Worm (Caenorhabditis elegans) whole organism, L3 larva: ENCODE data around the gene pad-2.

Source experiments
- aly-2 ChIP-seq: fragments of 150-350 bp; optimal IDR thresholded peaks from 2 replicates; lab custom pipeline; 2014; ENCODE audit warnings: missing biosample characterization, missing genetic modification characterization
- ama-1 ChIP-seq: fragments of 150-350 bp; optimal IDR thresholded peaks from 2 replicates; lab custom pipeline; 2018
- ceh-16 ChIP-seq: sonication (generic microtip); optimal IDR thresholded peaks from 2 replicates; lab custom pipeline; 2017; ENCODE audit warnings: missing biosample characterization, missing genetic modification characterization
- ceh-28 ChIP-seq: fragments of 150-350 bp; optimal IDR thresholded peaks from 2 replicates; lab custom pipeline; 2014; ENCODE audit warnings: missing biosample characterization, missing genetic modification reagents, missing genetic modification characterization
- ceh-9 ChIP-seq: sonication (generic microtip); optimal IDR thresholded peaks from 2 replicates; lab custom pipeline; 2018; ENCODE audit warnings: missing biosample characterization, missing genetic modification characterization
- daf-12 ChIP-seq: fragments of 150-350 bp; optimal IDR thresholded peaks from 2 replicates; lab custom pipeline; 2014; ENCODE audit warnings: missing biosample characterization, missing genetic modification reagents, missing genetic modification characterization
- egl-27 ChIP-seq: sonication (generic microtip); optimal IDR thresholded peaks from 4 replicates; lab custom pipeline; 2017; ENCODE audit warnings: missing biosample characterization, missing genetic modification reagents, missing genetic modification characterization
- elt-1 ChIP-seq: fragments of 150-350 bp; optimal IDR thresholded peaks from 2 replicates; lab custom pipeline; 2014; ENCODE audit warnings: missing biosample characterization, missing genetic modification characterization
- elt-2 ChIP-seq: sonication (generic microtip); optimal IDR thresholded peaks from 2 replicates; lab custom pipeline; 2016; ENCODE audit warnings: missing genetic modification reagents, mild to moderate bottlenecking, missing genetic modification characterization, missing compliant biosample characterization
- elt-3 ChIP-seq, 3 experiments: fragments of 150-350 bp in 1 of 3; sonication (generic microtip) in 2 of 3; optimal IDR thresholded peaks; 2 replicates in 2 of 3; 4 replicates in 1 of 3; lab custom pipeline; 2014 to 2017; ENCODE audit warnings: missing biosample characterization in 3 of 3, missing genetic modification characterization in 3 of 3
- eor-1 ChIP-seq, 2 experiments: fragments of 150-350 bp; optimal IDR thresholded peaks; 2 replicates each; lab custom pipeline; 2014 to 2018; ENCODE audit warnings: missing biosample characterization in 2 of 2, missing genetic modification characterization in 2 of 2
- fkh-10 ChIP-seq: sonication (generic microtip); optimal IDR thresholded peaks from 2 replicates; lab custom pipeline; 2017; ENCODE audit warnings: missing biosample characterization, missing genetic modification reagents, missing genetic modification characterization
- fos-1 ChIP-seq: fragments of 150-350 bp; optimal IDR thresholded peaks from 2 replicates; lab custom pipeline; 2014; ENCODE audit warnings: missing biosample characterization, missing genetic modification characterization
- hmg-11 ChIP-seq: sonication (generic microtip); optimal IDR thresholded peaks from 2 replicates; lab custom pipeline; 2016; ENCODE audit warnings: missing genetic modification characterization, missing compliant biosample characterization
- jun-1 ChIP-seq: fragments of 150-350 bp; optimal IDR thresholded peaks from 2 replicates; lab custom pipeline; 2014; ENCODE audit warnings: missing biosample characterization, missing genetic modification reagents, missing genetic modification characterization
- lin-15B ChIP-seq: fragments of 150-350 bp; optimal IDR thresholded peaks from 2 replicates; lab custom pipeline; 2014; ENCODE audit warnings: missing biosample characterization, missing genetic modification characterization
- lin-39 ChIP-seq: fragments of 150-350 bp; optimal IDR thresholded peaks from 2 replicates; lab custom pipeline; 2018; ENCODE audit warnings: missing biosample characterization, missing genetic modification reagents, missing genetic modification characterization
- lsy-12 ChIP-seq: sonication (generic microtip); optimal IDR thresholded peaks from 2 replicates; lab custom pipeline; 2016; ENCODE audit warnings: mild to moderate bottlenecking, missing genetic modification characterization, missing compliant biosample characterization
- mdl-1 ChIP-seq: fragments of 150-350 bp; optimal IDR thresholded peaks from 2 replicates; lab custom pipeline; 2014; ENCODE audit warnings: missing biosample characterization, missing genetic modification characterization
- mml-1 ChIP-seq: fragments of 150-350 bp; sonication (generic microtip); optimal IDR thresholded peaks from 3 replicates; lab custom pipeline; 2014; ENCODE audit warnings: missing biosample characterization, missing genetic modification characterization
- nhr-11 ChIP-seq: fragments of 150-350 bp; optimal IDR thresholded peaks from 2 replicates; lab custom pipeline; 2014; ENCODE audit warnings: missing biosample characterization, missing genetic modification characterization
- nhr-12 ChIP-seq: fragments of 150-350 bp; optimal IDR thresholded peaks from 2 replicates; lab custom pipeline; 2014; ENCODE audit warnings: missing biosample characterization, missing genetic modification characterization
- nhr-23 ChIP-seq: fragments of 150-350 bp; optimal IDR thresholded peaks from 2 replicates; lab custom pipeline; 2014; ENCODE audit warnings: missing biosample characterization, missing genetic modification reagents, missing genetic modification characterization
- nhr-237 ChIP-seq: fragments of 150-350 bp; optimal IDR thresholded peaks from 2 replicates; lab custom pipeline; 2014; ENCODE audit warnings: missing biosample characterization, missing genetic modification characterization
- nhr-28 ChIP-seq: fragments of 150-350 bp; optimal IDR thresholded peaks from 2 replicates; lab custom pipeline; 2014; ENCODE audit warnings: missing biosample characterization, missing genetic modification characterization
- nhr-43 ChIP-seq: sonication (generic microtip); optimal IDR thresholded peaks from 2 replicates; lab custom pipeline; 2016; ENCODE audit warnings: mild to moderate bottlenecking, missing genetic modification characterization, missing compliant biosample characterization; ENCODE audit not compliant: poor library complexity, severe bottlenecking
- pha-4 ChIP-seq: fragments of 150-350 bp; optimal IDR thresholded peaks from 2 replicates; lab custom pipeline; 2014; ENCODE audit warnings: missing biosample characterization, missing genetic modification reagents, missing genetic modification characterization
- pqm-1 ChIP-seq: fragments of 150-350 bp; optimal IDR thresholded peaks from 2 replicates; lab custom pipeline; 2017; ENCODE audit warnings: missing biosample characterization, missing genetic modification characterization, inconsistent platforms
- tbx-2 ChIP-seq: sonication (generic microtip); optimal IDR thresholded peaks from 2 replicates; lab custom pipeline; 2016; ENCODE audit warnings: mild to moderate bottlenecking, missing genetic modification characterization, missing compliant biosample characterization
- unc-62 ChIP-seq: fragments of 150-350 bp; sonication (generic microtip); optimal IDR thresholded peaks from 4 replicates; lab custom pipeline; 2014; ENCODE audit warnings: missing biosample characterization, missing genetic modification reagents, missing genetic modification characterization
- zag-1 ChIP-seq: fragments of 150-350 bp; optimal IDR thresholded peaks from 2 replicates; lab custom pipeline; 2014; ENCODE audit warnings: missing biosample characterization, missing genetic modification characterization
- ztf-11 ChIP-seq: fragments of 150-350 bp; optimal IDR thresholded peaks from 2 replicates; lab custom pipeline; 2014; ENCODE audit warnings: missing biosample characterization, missing genetic modification characterization
- ztf-4 ChIP-seq: fragments of 150-350 bp; optimal IDR thresholded peaks from 2 replicates; lab custom pipeline; 2014; ENCODE audit warnings: missing biosample characterization, missing genetic modification characterization

The pad-2 gene

ce11 chrIII:10320788-10321187, 41.9 kb downstream of the pad-2 start, which contains the start of gene sas-7:
sas-7 (plus strand) TSS chrIII:10321019.
- TF ChIP-seq elt-1 (tag; lab: Kevin White, UChicago) (no peak), daf-12 (no peak), lsy-12 (tag; lab: Kevin White, UChicago) (no peak), nhr-12 (tag; lab: Kevin White, UChicago) (no peak), mdl-1 (tag; lab: Kevin White, UChicago) (no peak), nhr-28 (tag; lab: Kevin White, UChicago) (no peak), ztf-11 (tag; lab: Kevin White, UChicago) (no peak), pqm-1 (tag; lab: Kevin White, UChicago) (no peak), hmg-11 (tag; lab: Kevin White, UChicago) (no peak), ztf-4 (tag; lab: Kevin White, UChicago) (no peak), ama-1 (no peak), nhr-11 (tag; lab: Kevin White, UChicago) (no peak), egl-27 (tag; lab: Kevin White, UChicago) (no peak), ceh-16 (tag; lab: Kevin White, UChicago) (no peak), elt-2 (no peak), elt-3 (tag; optimal IDR thresholded peaks at IDR 0.05; lab: Kevin White, UChicago) (no peak)

DNA sequence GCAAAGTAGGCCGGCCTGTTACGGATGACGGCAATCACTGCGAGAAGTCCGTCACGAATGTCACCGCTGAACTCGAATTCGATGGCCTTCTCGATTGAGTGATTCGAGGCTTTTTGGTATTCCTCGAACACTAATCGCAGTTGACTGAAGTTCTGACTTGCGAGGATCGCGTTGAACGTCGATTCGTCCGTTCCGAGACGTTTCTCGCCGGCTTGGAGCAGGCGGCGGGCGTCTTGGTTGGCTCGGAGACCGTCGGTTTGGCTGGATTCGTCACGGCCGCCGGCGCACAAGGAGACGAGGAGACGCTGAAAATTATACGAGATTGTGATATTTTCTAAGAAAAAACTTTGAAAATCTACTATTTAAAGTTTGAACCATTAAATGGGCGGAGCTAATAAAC, 47.4 kb downstream of the pad-2 start:
- no peak for TF ChIP-seq ceh-16 (tag; lab: Kevin White, UChicago)
- TF ChIP-seq elt-2: no peak
- no peak for TF ChIP-seq ceh-28 (tag; lab: Kevin White, UChicago)
- no peak for TF ChIP-seq ztf-11 (tag; lab: Kevin White, UChicago)
- TF ChIP-seq elt-3 (tag; optimal IDR thresholded peaks at IDR 0.05; lab: Kevin White, UChicago): no peak
- TF ChIP-seq eor-1 (tag; optimal IDR thresholded peaks at IDR 0.05; lab: Kevin White, UChicago): no peak
- no peak for TF ChIP-seq mdl-1 (tag; lab: Kevin White, UChicago)
- no peak for TF ChIP-seq ztf-4 (tag; lab: Kevin White, UChicago)
- no peak for TF ChIP-seq lin-15B (tag; lab: Kevin White, UChicago)
- TF ChIP-seq zag-1 (tag; lab: Kevin White, UChicago): no peak
- TF ChIP-seq nhr-43 (tag; lab: Kevin White, UChicago): no peak
- TF ChIP-seq aly-2 (tag; lab: Kevin White, UChicago): no peak

DNA sequence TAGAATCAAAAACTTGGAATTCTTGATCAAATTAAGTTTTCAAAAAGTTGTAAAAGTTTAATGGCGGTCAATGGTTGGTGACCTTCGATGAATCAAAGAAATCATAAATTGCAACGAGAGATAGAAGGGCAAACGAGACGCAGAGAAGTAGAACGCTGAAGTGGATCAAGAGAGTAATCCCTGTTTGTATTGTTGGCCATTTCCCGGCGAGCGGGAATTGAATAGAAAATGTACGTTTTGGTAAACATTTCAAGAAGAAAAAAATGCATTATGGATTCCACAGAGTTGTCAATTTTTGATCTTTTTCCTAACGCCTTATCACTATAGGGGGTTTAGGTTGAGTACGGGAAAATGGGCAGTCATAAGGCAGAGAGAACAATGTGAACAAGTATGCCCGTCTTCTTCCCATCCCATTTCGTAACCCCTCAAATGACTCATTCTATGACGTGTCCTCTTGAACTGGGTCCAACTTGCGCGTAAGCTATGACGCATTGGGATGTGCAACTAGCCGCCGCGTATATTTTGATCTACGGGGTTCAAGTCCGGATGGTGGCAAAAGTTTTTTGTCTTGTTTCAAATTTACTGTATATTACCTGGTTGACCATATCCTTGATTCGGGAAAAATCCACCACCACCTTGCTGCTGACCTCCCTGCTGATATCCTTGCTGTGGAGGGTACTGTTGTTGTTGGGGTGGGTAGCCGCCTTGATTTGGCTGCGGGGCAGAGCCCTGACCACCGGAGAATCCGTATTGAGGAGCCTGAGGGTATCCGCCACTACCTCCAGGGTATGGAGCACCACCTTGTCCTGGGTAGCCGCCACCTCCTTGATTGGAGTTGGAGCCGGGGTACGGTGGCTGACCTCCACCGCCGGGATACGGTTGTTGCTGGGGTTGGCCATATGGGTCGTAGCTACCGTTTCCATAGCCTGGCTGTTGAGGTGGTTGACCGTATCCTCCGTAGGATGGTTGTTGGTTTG, 49.9 kb downstream of the pad-2 start:
- no peak for TF ChIP-seq lin-15B (tag; lab: Kevin White, UChicago)
- peak; percentile 34 for TF ChIP-seq jun-1 (tag; lab: Kevin White, UChicago)
- no peak for TF ChIP-seq tbx-2 (tag; lab: Kevin White, UChicago)
- TF ChIP-seq pha-4 (tag; lab: Kevin White, UChicago): peak; percentile 34
- peak; percentile 24 for TF ChIP-seq pqm-1 (tag; lab: Kevin White, UChicago)
- peak; percentile 24 for TF ChIP-seq nhr-23 (tag; lab: Kevin White, UChicago)
- TF ChIP-seq unc-62: no peak
- TF ChIP-seq fos-1 (tag; lab: Kevin White, UChicago): peak; percentile 46

- no peak for TF ChIP-seq ceh-9 (tag; lab: Kevin White, UChicago)
- peak; percentile 78 for TF ChIP-seq pha-4 (tag; lab: Kevin White, UChicago)
- TF ChIP-seq ama-1: no peak
- TF ChIP-seq pqm-1 (tag; lab: Kevin White, UChicago): peak; percentile 65
- TF ChIP-seq fkh-10 (GFP tag; lab: Kevin White, UChicago): no peak
- TF ChIP-seq ceh-16 (tag; lab: Kevin White, UChicago): no peak
- TF ChIP-seq jun-1 (tag; lab: Kevin White, UChicago): peak; percentile 6
- TF ChIP-seq elt-2: peak; percentile 81
These were observed 50.9 kb downstream of the pad-2 start for ce11 chrIII:10329811-10330210.

DNA sequence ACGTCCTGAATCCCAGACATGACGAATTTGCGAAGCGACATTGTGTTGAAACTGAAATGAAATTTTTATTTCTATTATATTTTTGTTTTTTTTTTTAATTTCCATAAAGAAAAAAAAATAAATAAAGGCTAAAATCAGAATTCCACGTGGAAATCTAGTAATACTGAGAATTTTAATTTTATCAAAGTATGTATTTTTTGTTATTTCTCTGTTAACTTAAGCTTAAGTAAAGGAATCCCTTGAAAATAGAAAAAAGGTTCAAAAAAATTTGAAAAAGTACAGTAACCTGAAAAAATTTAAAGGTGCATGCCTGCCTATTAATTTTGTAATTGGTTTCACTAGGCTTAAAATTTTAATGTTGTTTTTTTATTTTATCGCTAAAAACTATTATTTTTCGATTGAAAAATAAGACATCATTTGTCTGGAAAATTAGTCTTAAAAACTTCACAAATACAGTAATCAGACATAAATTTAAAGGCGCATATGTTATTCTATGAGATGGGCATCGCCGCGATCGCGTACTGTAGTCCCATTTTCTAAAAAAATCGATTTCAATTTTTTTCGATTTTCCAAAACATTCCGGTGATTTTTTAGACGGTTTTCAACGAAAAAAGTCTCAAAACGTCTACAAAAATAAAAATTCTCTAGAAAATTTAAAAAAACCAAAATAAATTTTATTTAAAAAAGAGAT, 51.6 kb downstream of the pad-2 start, which contains the start of gene nex-2:
TSS of gene nex-2 (minus strand) at position 51 of the 691 bp plus-strand sequence.
- TF ChIP-seq mml-1 (tag; lab: Kevin White, UChicago) (no peak), nhr-237 (tag; lab: Kevin White, UChicago) (no peak), lin-39 (tag; lab: Kevin White, UChicago) (no peak)
- TF ChIP-seq, all 47 proteins: peak for 0
